Worm (Caenorhabditis elegans) whole organism, L1 larva: ENCODE data around the gene C18G1.8.

Experiments
- ama-1 ChIP-seq: fragments of 150-350 bp; optimal IDR thresholded peaks from 2 replicates; lab custom pipeline; 2014
- blmp-1 ChIP-seq: fragments of 150-350 bp; optimal IDR thresholded peaks from 2 replicates; lab custom pipeline; 2014; ENCODE audit warnings: missing biosample characterization, missing genetic modification characterization
- ceh-63 ChIP-seq: fragments of 200-800 bp; sonication (Bioruptor generic); optimal IDR thresholded peaks from 2 replicates; lab custom pipeline; 2018; ENCODE audit warnings: mild to moderate bottlenecking, missing genetic modification characterization, missing compliant biosample characterization
- ceh-88 ChIP-seq: fragments of 200-800 bp; sonication (Bioruptor generic); IDR thresholded peaks from 2 replicates; pipeline ENCODE4 v1.3.6; 2022; ENCODE audit warnings: missing genetic modification characterization, missing compliant biosample characterization
- dpl-1 ChIP-seq, 3 experiments: fragments of 150-350 bp in 2 of 3; sonication (generic microtip) in 1 of 3; optimal IDR thresholded peaks; 2 replicates each; lab custom pipeline; 2014 to 2017; ENCODE audit warnings: missing biosample characterization in 3 of 3, missing genetic modification characterization in 3 of 3, missing genetic modification reagents in 3 of 3
- dsc-1 ChIP-seq: sonication (generic microtip); optimal IDR thresholded peaks from 2 replicates; lab custom pipeline; 2016; ENCODE audit warnings: mild to moderate bottlenecking, missing genetic modification characterization, missing compliant biosample characterization
- efl-1 ChIP-seq, 4 experiments: fragments of 150-350 bp; optimal IDR thresholded peaks in 3 of 4; peaks in 1 of 4; 1 replicate in 1 of 4; 2 replicates in 3 of 4; lab custom pipeline; 2014; ENCODE audit warnings: missing biosample characterization in 2 of 4, missing genetic modification characterization in 2 of 4, missing genetic modification reagents in 2 of 4
- elt-3 ChIP-seq, 6 experiments: fragments of 150-350 bp in 1 of 6; sonication (generic microtip); optimal IDR thresholded peaks; 2 replicates each; lab custom pipeline; 2017 to 2018; ENCODE audit warnings: missing biosample characterization in 6 of 6, missing genetic modification characterization in 6 of 6, inconsistent platforms in 1 of 6
- fkh-10 ChIP-seq: sonication (generic microtip); optimal IDR thresholded peaks from 2 replicates; lab custom pipeline; 2017; ENCODE audit warnings: missing biosample characterization, missing genetic modification reagents, missing genetic modification characterization
- hlh-17 ChIP-seq: fragments of 200-800 bp; sonication (Bioruptor generic); optimal IDR thresholded peaks from 2 replicates; lab custom pipeline; 2018; ENCODE audit warnings: missing genetic modification characterization, mild to moderate bottlenecking, missing compliant biosample characterization, moderate library complexity, borderline replicate concordance
- hpl-2 ChIP-seq: fragments of 150-350 bp; optimal IDR thresholded peaks from 2 replicates; lab custom pipeline; 2014; ENCODE audit warnings: missing biosample characterization, missing genetic modification reagents, missing genetic modification characterization
- irx-1 ChIP-seq: sonication (generic microtip); optimal IDR thresholded peaks from 2 replicates; lab custom pipeline; 2016; ENCODE audit warnings: missing genetic modification characterization, missing compliant biosample characterization
- lin-13 ChIP-seq: fragments of 150-350 bp; optimal IDR thresholded peaks from 2 replicates; lab custom pipeline; 2014; ENCODE audit warnings: missing biosample characterization, missing genetic modification reagents, missing genetic modification characterization
- lin-14 ChIP-seq: fragments of 200-800 bp; sonication (Bioruptor generic); optimal IDR thresholded peaks from 2 replicates; lab custom pipeline; 2018; ENCODE audit warnings: mild to moderate bottlenecking, missing genetic modification characterization, moderate library complexity, missing compliant biosample characterization
- lin-35 ChIP-seq, 2 experiments: fragments of 150-350 bp; optimal IDR thresholded peaks; 2 replicates each; lab custom pipeline; 2014; ENCODE audit warnings: missing biosample characterization in 2 of 2, missing genetic modification characterization in 2 of 2, missing genetic modification reagents in 2 of 2
- lir-3 ChIP-seq: sonication (generic microtip); optimal IDR thresholded peaks from 2 replicates; lab custom pipeline; 2016; ENCODE audit warnings: mild to moderate bottlenecking, missing genetic modification characterization, moderate library complexity, missing compliant biosample characterization; ENCODE audit not compliant: poor library complexity
- mdl-1 ChIP-seq, 2 experiments: fragments of 150-350 bp; optimal IDR thresholded peaks; 2 replicates each; lab custom pipeline; 2014 to 2017; ENCODE audit warnings: missing biosample characterization in 2 of 2, missing genetic modification characterization in 2 of 2, inconsistent platforms in 1 of 2
- mef-2 ChIP-seq: fragments of 150-350 bp; optimal IDR thresholded peaks from 2 replicates; lab custom pipeline; 2014; ENCODE audit warnings: missing biosample characterization, missing genetic modification characterization
- mep-1 ChIP-seq: fragments of 150-350 bp; optimal IDR thresholded peaks from 2 replicates; lab custom pipeline; 2014; ENCODE audit warnings: missing biosample characterization, missing genetic modification characterization
- nhr-19 ChIP-seq: fragments of 200-800 bp; sonication (Bioruptor generic); conservative IDR thresholded peaks from 2 replicates; pipeline ENCODE4 v1.3.6; 2022; ENCODE audit warnings: missing genetic modification characterization, missing compliant biosample characterization
- nhr-20 ChIP-seq: sonication (generic microtip); optimal IDR thresholded peaks from 2 replicates; lab custom pipeline; 2016; ENCODE audit warnings: mild to moderate bottlenecking, missing genetic modification characterization, missing compliant biosample characterization
- nhr-237 ChIP-seq: fragments of 150-350 bp; optimal IDR thresholded peaks from 2 replicates; lab custom pipeline; 2014; ENCODE audit warnings: missing biosample characterization, missing genetic modification characterization
- nhr-71 ChIP-seq: sonication (generic microtip); optimal IDR thresholded peaks from 2 replicates; lab custom pipeline; 2016; ENCODE audit warnings: mild to moderate bottlenecking, missing genetic modification characterization, moderate library complexity, missing compliant biosample characterization
- nhr-77 ChIP-seq: fragments of 150-350 bp; optimal IDR thresholded peaks from 2 replicates; lab custom pipeline; 2014; ENCODE audit warnings: missing biosample characterization, missing genetic modification characterization
- nhr-85 ChIP-seq: sonication (generic microtip); peaks from one replicate; lab custom pipeline; 2016; ENCODE audit warnings: missing genetic modification characterization, inconsistent platforms, missing compliant biosample characterization
- nhr-90 ChIP-seq: sonication (generic microtip); optimal IDR thresholded peaks from 2 replicates; lab custom pipeline; 2016; ENCODE audit warnings: mild to moderate bottlenecking, missing genetic modification characterization, missing compliant biosample characterization; ENCODE audit not compliant: poor library complexity
- pag-3 ChIP-seq: sonication (generic microtip); optimal IDR thresholded peaks from 2 replicates; lab custom pipeline; 2017; ENCODE audit warnings: missing genetic modification characterization, mild to moderate bottlenecking, missing compliant biosample characterization, antibody characterized with exemption, borderline replicate concordance; ENCODE audit not compliant: insufficient read depth
- rnt-1 ChIP-seq: sonication (generic microtip); optimal IDR thresholded peaks from 2 replicates; lab custom pipeline; 2016; ENCODE audit warnings: mild to moderate bottlenecking, missing genetic modification characterization, moderate library complexity, missing compliant biosample characterization
- skn-1 ChIP-seq: fragments of 150-350 bp; optimal IDR thresholded peaks from 2 replicates; lab custom pipeline; 2014; ENCODE audit warnings: missing biosample characterization, missing genetic modification characterization
- snu-23 ChIP-seq: sonication (generic microtip); optimal IDR thresholded peaks from 2 replicates; lab custom pipeline; 2016; ENCODE audit warnings: missing genetic modification characterization, missing compliant biosample characterization
- sox-4 ChIP-seq: sonication (generic microtip); optimal IDR thresholded peaks from 2 replicates; lab custom pipeline; 2016; ENCODE audit warnings: missing genetic modification characterization, missing compliant biosample characterization
- swsn-7 ChIP-seq: sonication (generic microtip); optimal IDR thresholded peaks from 2 replicates; lab custom pipeline; 2016; ENCODE audit warnings: missing genetic modification characterization, missing compliant biosample characterization
- tbx-2 ChIP-seq: sonication (generic microtip); optimal IDR thresholded peaks from 2 replicates; lab custom pipeline; 2016; ENCODE audit warnings: missing genetic modification characterization, missing compliant biosample characterization
- unc-130 ChIP-seq: fragments of 150-350 bp; optimal IDR thresholded peaks from 2 replicates; lab custom pipeline; 2017; ENCODE audit warnings: missing biosample characterization, missing genetic modification characterization, inconsistent platforms
- vab-15 ChIP-seq: sonication (generic microtip); optimal IDR thresholded peaks from 2 replicates; lab custom pipeline; 2017; ENCODE audit warnings: missing genotype, mild to moderate bottlenecking, missing genetic modification characterization, missing compliant biosample characterization
- xbp-1 ChIP-seq: sonication (generic microtip); optimal IDR thresholded peaks from 2 replicates; lab custom pipeline; 2016; ENCODE audit warnings: missing genetic modification characterization, missing compliant biosample characterization
- ztf-4 ChIP-seq: fragments of 150-350 bp; optimal IDR thresholded peaks from 2 replicates; lab custom pipeline; 2014; ENCODE audit warnings: missing biosample characterization, missing genetic modification characterization

C18G1.8 gene

DNA sequence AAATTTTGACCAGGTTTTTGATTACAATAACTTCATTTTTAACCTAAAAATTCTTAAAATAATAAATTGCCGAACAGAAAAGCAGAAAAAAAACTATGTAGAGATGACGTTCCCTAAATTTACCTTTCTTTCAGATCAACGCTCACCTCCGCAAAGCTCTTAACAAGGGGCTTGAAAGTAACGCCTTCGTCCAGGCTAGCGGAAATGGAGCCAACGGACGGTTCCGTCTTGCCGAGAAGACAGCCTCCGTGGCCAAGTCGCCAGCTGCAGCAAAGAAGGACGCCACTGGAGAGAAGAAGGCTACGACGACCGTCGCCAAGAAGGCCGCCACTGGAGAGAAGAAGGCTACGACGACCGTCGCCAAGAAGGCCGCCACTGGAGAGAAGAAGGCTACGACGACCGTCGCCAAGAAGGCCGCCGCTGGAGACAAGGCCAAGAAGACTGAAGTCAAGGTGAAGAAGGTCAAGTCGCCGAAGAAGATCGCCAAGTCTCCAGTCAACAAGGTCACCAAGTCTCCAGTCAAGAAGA, 11.7 kb downstream of the C18G1.8 start:
- no peak for TF ChIP-seq hlh-17
- TF ChIP-seq vab-15 (tag; lab: Kevin White, UChicago) = no peak
- TF ChIP-seq xbp-1 = no peak
- no peak for TF ChIP-seq dsc-1 (tag; lab: Kevin White, UChicago)
- no peak for TF ChIP-seq swsn-7 (tag; lab: Kevin White, UChicago)
- TF ChIP-seq pag-3 (tag; lab: Kevin White, UChicago) = no peak

DNA sequence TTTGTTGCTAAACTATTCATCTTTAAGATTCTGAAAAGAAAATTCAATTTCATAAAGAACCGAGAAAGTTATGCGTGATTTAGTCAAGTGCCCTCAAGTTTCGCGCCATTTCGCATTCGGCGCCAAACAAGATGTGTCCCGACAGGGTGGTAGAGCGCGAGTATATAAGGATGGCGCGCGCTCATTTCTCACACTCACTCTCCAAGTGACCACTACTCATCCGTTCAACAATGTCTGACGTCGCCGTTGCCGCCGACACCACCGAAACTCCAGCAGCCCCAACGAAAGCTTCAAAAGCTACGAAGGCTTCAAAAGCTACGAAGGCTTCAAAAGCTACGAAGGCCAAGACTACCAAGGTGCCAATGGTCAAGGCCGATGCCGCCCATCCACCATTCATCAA, 12.3 kb downstream of the C18G1.8 start, which contains the start of gene hil-4:
Gene hil-4, plus strand, starts transcription at position 191 of the 400 bp plus-strand sequence.
- TF ChIP-seq lir-3 (tag; lab: Kevin White, UChicago) (no peak), irx-1 (tag; lab: Kevin White, UChicago) (no peak), hpl-2 (no peak), dpl-1 (GFP tag; optimal IDR thresholded peaks at IDR 0.05; lab: Kevin White, UChicago) (peak in 1 of 3 experiments; percentile 18), efl-1 (optimal IDR thresholded peaks at IDR 0.05; lab: Kevin White, UChicago) (peak in 1 of 2 experiments; percentile 21), efl-1 (GFP tag; optimal IDR thresholded peaks at IDR 0.05 in 1 of 2; lab: Kevin White, UChicago) (no peak)

DNA sequence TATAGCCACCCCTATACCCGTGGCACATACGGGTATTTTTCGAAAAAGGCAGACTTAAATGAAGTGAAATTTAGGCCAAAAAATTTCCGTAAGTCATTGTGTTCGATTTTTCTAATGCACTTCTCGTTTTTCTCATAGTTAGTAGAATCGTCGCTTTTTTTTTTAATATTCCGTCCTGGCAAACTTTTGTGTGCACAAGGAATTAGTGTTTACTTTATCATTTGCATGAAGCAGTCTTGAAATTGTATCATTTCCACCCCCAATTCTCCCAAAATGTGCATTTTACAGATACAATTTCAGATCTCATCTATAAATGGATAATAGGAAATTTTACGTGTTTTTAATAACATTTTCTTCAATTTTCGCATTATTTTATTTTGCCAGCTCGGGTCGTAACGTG, 16.1 kb downstream of the C18G1.8 start, which contains the start of gene C18G1.6:
Gene C18G1.6, plus strand, starts transcription at position 301 of the 400 bp plus-strand sequence.
- no peak for TF ChIP-seq lin-13 (GFP tag; lab: Kevin White, UChicago)
- TF ChIP-seq nhr-19 (GFP tag; lab: Robert Waterston, UW) = no peak
- TF ChIP-seq dpl-1 (GFP tag; optimal IDR thresholded peaks at IDR 0.05; lab: Kevin White, UChicago) = no peak
- no peak for TF ChIP-seq dsc-1 (tag; lab: Kevin White, UChicago)
- TF ChIP-seq nhr-237 (tag; lab: Kevin White, UChicago) = no peak
- no peak for TF ChIP-seq sox-4 (tag; lab: Kevin White, UChicago)
- no peak for TF ChIP-seq ztf-4 (tag; lab: Kevin White, UChicago)
- no peak for TF ChIP-seq mdl-1 (tag; optimal IDR thresholded peaks at IDR 0.05; lab: Kevin White, UChicago)
- TF ChIP-seq unc-130 (tag; lab: Kevin White, UChicago) = no peak
- TF ChIP-seq fkh-10 (GFP tag; lab: Kevin White, UChicago) = no peak

DNA sequence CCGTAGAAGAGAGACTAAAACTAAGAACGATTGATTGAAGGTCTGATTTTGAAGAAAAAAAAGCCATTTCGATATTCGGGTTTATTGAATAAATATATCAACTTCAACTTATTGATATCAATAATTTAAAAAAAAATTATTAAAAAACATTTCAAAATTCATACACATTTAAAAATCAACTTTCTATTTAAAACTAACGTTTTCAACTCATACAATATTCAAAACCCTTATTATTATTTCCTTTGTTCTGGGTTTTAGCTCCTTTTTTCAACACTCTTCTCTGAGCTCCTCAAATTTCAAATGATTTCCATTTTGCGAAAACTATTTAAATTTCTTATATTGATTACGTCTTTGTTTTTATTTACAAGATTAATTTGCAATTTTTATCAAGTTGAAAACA, 21.1 kb downstream of the C18G1.8 start, which contains the start of gene C18G1.7:
Gene C18G1.7, plus strand, starts transcription at position 301 of the 400 bp plus-strand sequence.
- TF ChIP-seq dsc-1 (tag; lab: Kevin White, UChicago) (no peak), lin-35 (GFP tag; optimal IDR thresholded peaks at IDR 0.05; lab: Kevin White, UChicago) (no peak), ceh-88 (GFP tag; lab: Robert Waterston, UW) (no peak), tbx-2 (tag; lab: Kevin White, UChicago) (no peak), hpl-2 (no peak), nhr-20 (no peak), nhr-19 (GFP tag; lab: Robert Waterston, UW) (no peak), ceh-63 (GFP tag; lab: Kevin White, UChicago) (no peak), nhr-71 (tag; lab: Kevin White, UChicago) (no peak), unc-130 (tag; lab: Kevin White, UChicago) (no peak), swsn-7 (tag; lab: Kevin White, UChicago) (no peak)

DNA sequence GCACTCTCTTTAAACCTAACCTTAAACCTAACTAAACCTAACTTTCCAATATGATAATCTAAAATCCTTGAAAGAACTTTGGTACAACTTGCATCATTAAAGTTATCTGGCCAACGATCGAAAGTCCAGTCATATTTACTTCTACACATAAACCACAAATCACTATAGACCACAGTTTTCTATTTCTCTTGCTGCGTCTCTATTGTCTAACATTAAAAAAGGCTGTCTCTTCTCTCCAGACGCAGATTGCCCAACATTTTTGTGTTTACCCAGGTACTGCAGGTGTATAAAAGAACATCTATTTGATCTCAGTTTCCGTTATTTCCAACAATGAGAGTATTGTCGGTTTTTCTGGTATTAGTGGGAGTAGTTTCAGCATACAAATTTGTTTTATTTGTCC, 24.2 kb downstream of the C18G1.8 start, which contains the start of gene ugt-61:
Gene ugt-61, plus strand, starts transcription at position 233 of the 400 bp plus-strand sequence.
- TF ChIP-seq lin-14 (GFP tag; lab: Kevin White, UChicago) = peak; percentile 73
- TF ChIP-seq blmp-1 (tag; lab: Kevin White, UChicago) = peak; percentile 33
- peak in 1 of 2 experiments; percentile 10 for TF ChIP-seq efl-1 (optimal IDR thresholded peaks at IDR 0.05; lab: Kevin White, UChicago)
- TF ChIP-seq efl-1 (GFP tag; optimal IDR thresholded peaks at IDR 0.05 in 1 of 2; lab: Kevin White, UChicago) = peak in 1 of 2 experiments; percentile 93
- TF ChIP-seq mep-1 (tag; lab: Kevin White, UChicago) = peak; percentile 13
- TF ChIP-seq mef-2 (tag; lab: Kevin White, UChicago) = no peak
- no peak for TF ChIP-seq ama-1 (lab: Kevin White, UChicago)
- TF ChIP-seq rnt-1 (tag; lab: Kevin White, UChicago) = peak; percentile 22
- TF ChIP-seq ceh-63 (GFP tag; lab: Kevin White, UChicago) = no peak
- no peak for TF ChIP-seq pag-3 (tag; lab: Kevin White, UChicago)
- peak; percentile 29 for TF ChIP-seq nhr-77
- TF ChIP-seq dpl-1 (GFP tag; optimal IDR thresholded peaks at IDR 0.05; lab: Kevin White, UChicago) = peak in 1 of 3 experiments; percentile 2
- peak; percentile 21 for TF ChIP-seq nhr-90
- TF ChIP-seq nhr-20 = peak; percentile 61
- TF ChIP-seq snu-23 (GFP tag; lab: Kevin White, UChicago) = peak; percentile 41
- TF ChIP-seq skn-1 (tag; lab: Kevin White, UChicago) = no peak
- TF ChIP-seq nhr-19 (GFP tag; lab: Robert Waterston, UW) = no peak
- peak in 1 of 2 experiments; percentile 15 for TF ChIP-seq lin-35 (GFP tag; optimal IDR thresholded peaks at IDR 0.05; lab: Kevin White, UChicago)
- TF ChIP-seq elt-3 (tag; optimal IDR thresholded peaks at IDR 0.05; lab: Kevin White, UChicago) = peak in 1 of 6 experiments; percentile 9
- peak; percentile 81 for TF ChIP-seq nhr-85
